Fruit fly (Drosophila melanogaster): ENCODE data around the gene yellow-k.

yellow-k gene

DNA sequence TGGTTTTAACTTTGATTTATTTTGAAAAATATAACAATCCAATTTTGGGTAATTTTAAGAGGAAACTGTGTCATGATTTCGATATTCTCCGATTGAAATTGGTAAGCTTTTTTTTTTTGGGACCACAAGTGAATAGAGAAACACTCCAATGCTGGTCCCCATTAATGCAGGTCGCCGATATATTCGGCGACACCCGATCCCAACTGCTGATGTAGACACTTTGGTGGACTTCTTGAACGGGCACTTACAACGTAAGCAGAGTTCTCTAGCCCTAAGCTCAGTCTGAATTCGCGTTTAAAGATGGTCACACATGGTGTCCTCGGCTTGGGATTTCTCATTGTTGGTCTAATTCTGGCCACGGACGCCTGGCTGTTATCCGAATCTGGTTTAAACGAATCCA, at the start of gene yellow-k:
yellow-k (plus strand) TSS at position 301 of the 400 bp plus-strand sequence.
- no peak for TF ChIP-seq Sp1 (GFP tag; optimal IDR thresholded peaks at IDR 0.05)
- TF ChIP-seq dmrt93B (GFP tag; optimal IDR thresholded peaks at IDR 0.05) = no peak
- TF ChIP-seq CG9705 (GFP tag; optimal IDR thresholded peaks at IDR 0.05) = no peak
- no peak for TF ChIP-seq Abd-B (GFP tag; optimal IDR thresholded peaks at IDR 0.05)
- TF ChIP-seq br (GFP tag; optimal IDR thresholded peaks at IDR 0.05) = no peak
- no peak for TF ChIP-seq usp (GFP tag; optimal IDR thresholded peaks at IDR 0.05)
- no peak for TF ChIP-seq psq (GFP tag; optimal IDR thresholded peaks at IDR 0.05)
- TF ChIP-seq h (GFP tag; optimal IDR thresholded peaks at IDR 0.05) = no peak
- no peak for TF ChIP-seq N (GFP tag; optimal IDR thresholded peaks at IDR 0.05)
- no peak for TF ChIP-seq sv (GFP tag; optimal IDR thresholded peaks at IDR 0.05)
- TF ChIP-seq foxo (GFP tag; optimal IDR thresholded peaks at IDR 0.05) = no peak
- no peak for TF ChIP-seq Hr78 (GFP tag; optimal IDR thresholded peaks at IDR 0.05)
- TF ChIP-seq rgr (GFP tag; optimal IDR thresholded peaks at IDR 0.05) = no peak
- TF ChIP-seq Mio (GFP tag; optimal IDR thresholded peaks at IDR 0.05) = no peak
- no peak for TF ChIP-seq Dif (GFP tag; optimal IDR thresholded peaks at IDR 0.05; ENCODE audit: partially characterized antibody)
- no peak for TF ChIP-seq Hr83 (GFP tag; optimal IDR thresholded peaks at IDR 0.05; ENCODE audit: poor library complexity, severe bottlenecking)
- no peak for TF ChIP-seq dl (GFP tag; optimal IDR thresholded peaks at IDR 0.05; ENCODE audit: insufficient read depth in 1 of 2, partially characterized antibody in 2 of 2)
- no peak for TF ChIP-seq Rel (GFP tag; optimal IDR thresholded peaks at IDR 0.05)
- TF ChIP-seq Rel (tag; optimal IDR thresholded peaks at IDR 0.05) = no peak
- no peak for TF ChIP-seq dsf (GFP tag; optimal IDR thresholded peaks at IDR 0.05; ENCODE audit: borderline replicate concordance)
- TF ChIP-seq CrebA (GFP tag; optimal IDR thresholded peaks at IDR 0.05; ENCODE audit: borderline replicate concordance) = no peak

DNA sequence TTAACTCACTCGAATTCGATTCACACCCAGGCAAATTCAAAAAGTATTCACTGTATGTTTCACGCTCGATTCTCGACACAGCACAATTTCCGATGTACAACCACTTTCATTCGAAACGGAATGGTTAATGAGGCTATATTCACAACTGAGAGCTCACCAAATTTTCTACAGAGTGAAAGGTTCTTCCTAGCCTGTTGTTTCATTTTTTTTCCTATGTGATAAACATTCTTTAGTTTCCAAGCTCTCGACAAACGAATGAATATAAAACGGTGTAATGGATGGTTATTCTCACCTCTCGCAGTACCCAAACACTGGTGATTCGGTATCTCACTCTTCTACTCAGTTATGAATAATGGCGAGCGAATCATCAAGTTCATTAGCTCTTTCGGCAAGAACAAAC, 46.4 kb upstream of the yellow-k start, which contains the start of gene cocoon:
cocoon (minus strand) TSS at position 101 of the 400 bp plus-strand sequence.
- TF ChIP-seq OdsH (GFP tag; optimal IDR thresholded peaks at IDR 0.05) = no peak
- no peak for TF ChIP-seq Abd-B (GFP tag; optimal IDR thresholded peaks at IDR 0.05)
- no peak for TF ChIP-seq Dfd (GFP tag; optimal IDR thresholded peaks at IDR 0.05)
- TF ChIP-seq br (GFP tag; optimal IDR thresholded peaks at IDR 0.05) = no peak
- TF ChIP-seq Sp1 (GFP tag; optimal IDR thresholded peaks at IDR 0.05) = no peak
- no peak for TF ChIP-seq foxo (GFP tag; optimal IDR thresholded peaks at IDR 0.05)
- TF ChIP-seq Hr83 (GFP tag; optimal IDR thresholded peaks at IDR 0.05; ENCODE audit: poor library complexity, severe bottlenecking) = no peak
- no peak for TF ChIP-seq sage (GFP tag; optimal IDR thresholded peaks at IDR 0.05)
- TF ChIP-seq lola (GFP tag; optimal IDR thresholded peaks at IDR 0.05) = no peak
- no peak for TF ChIP-seq rgr (GFP tag; optimal IDR thresholded peaks at IDR 0.05)
- no peak for TF ChIP-seq CG32264 (GFP tag; optimal IDR thresholded peaks at IDR 0.05)
- TF ChIP-seq Mio (GFP tag; optimal IDR thresholded peaks at IDR 0.05) = no peak
- TF ChIP-seq Hr78 (GFP tag; optimal IDR thresholded peaks at IDR 0.05) = no peak
- no peak for TF ChIP-seq sv (GFP tag; optimal IDR thresholded peaks at IDR 0.05)
- no peak for TF ChIP-seq N (GFP tag; optimal IDR thresholded peaks at IDR 0.05)
- TF ChIP-seq GATAd (GFP tag; optimal IDR thresholded peaks at IDR 0.05) = no peak
- TF ChIP-seq woc (GFP tag; optimal IDR thresholded peaks at IDR 0.05) = no peak

DNA sequence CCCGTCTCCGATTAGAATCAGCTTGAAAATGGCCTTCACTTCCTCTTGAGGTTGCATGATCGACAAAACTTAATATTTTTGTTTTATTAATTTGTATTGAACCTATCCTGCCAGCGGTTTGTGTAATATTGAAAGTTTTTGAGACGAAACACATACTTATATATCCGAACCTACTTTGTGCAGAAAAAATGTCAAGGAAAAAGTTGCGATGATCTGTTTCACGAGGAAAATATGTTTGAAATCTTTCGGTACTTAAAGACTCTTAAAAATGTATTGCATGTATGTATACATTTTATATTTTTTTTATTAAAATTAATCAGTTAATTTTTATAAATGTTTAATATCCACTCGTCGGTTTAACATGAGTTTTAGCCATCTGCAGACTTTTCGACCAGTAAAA, 35.1 kb upstream of the yellow-k start, which contains the start of gene Ran-like:
Ran-like (minus strand) TSS at position 101 of the 400 bp plus-strand sequence.
- TF ChIP-seq Rel (GFP tag; optimal IDR thresholded peaks at IDR 0.05) (no peak), Rel (tag; optimal IDR thresholded peaks at IDR 0.05) (no peak), tai (GFP tag; optimal IDR thresholded peaks at IDR 0.05) (no peak), sage (GFP tag; optimal IDR thresholded peaks at IDR 0.05) (no peak), Hnf4 (GFP tag; optimal IDR thresholded peaks at IDR 0.05) (no peak), Hr78 (GFP tag; optimal IDR thresholded peaks at IDR 0.05) (no peak), psq (GFP tag; optimal IDR thresholded peaks at IDR 0.05) (no peak), Dfd (GFP tag; optimal IDR thresholded peaks at IDR 0.05) (no peak), jim (GFP tag; optimal IDR thresholded peaks at IDR 0.05) (no peak), h (GFP tag; optimal IDR thresholded peaks at IDR 0.05) (no peak), HLH106 (tag; optimal IDR thresholded peaks at IDR 0.05) (no peak), CG9705 (GFP tag; optimal IDR thresholded peaks at IDR 0.05) (no peak), CG32264 (GFP tag; optimal IDR thresholded peaks at IDR 0.05) (no peak), sv (GFP tag; optimal IDR thresholded peaks at IDR 0.05) (no peak), Sp1 (GFP tag; optimal IDR thresholded peaks at IDR 0.05) (no peak), woc (GFP tag; optimal IDR thresholded peaks at IDR 0.05) (no peak), usp (GFP tag; optimal IDR thresholded peaks at IDR 0.05) (no peak), Dif (GFP tag; optimal IDR thresholded peaks at IDR 0.05; ENCODE audit: partially characterized antibody) (no peak), Abd-B (GFP tag; optimal IDR thresholded peaks at IDR 0.05) (no peak), GATAd (GFP tag; optimal IDR thresholded peaks at IDR 0.05) (no peak), dmrt93B (GFP tag; optimal IDR thresholded peaks at IDR 0.05) (no peak)
